Worm (Caenorhabditis elegans) whole organism, late embryonic: ENCODE results near the gene Y41G9A.17.

ENCODE experiments used
- C08G9.2 ChIP-seq: sonication (generic microtip); optimal IDR thresholded peaks from 2 replicates; lab custom pipeline; 2016; ENCODE audit warnings: mild to moderate bottlenecking, missing genetic modification characterization, moderate library complexity, missing compliant biosample characterization
- C38D4.7 ChIP-seq: fragments of 200-800 bp; sonication (Bioruptor generic); optimal IDR thresholded peaks from 2 replicates; lab custom pipeline; 2018; ENCODE audit warnings: mild to moderate bottlenecking, missing genetic modification characterization, moderate library complexity, missing compliant biosample characterization
- F13H6.1 ChIP-seq: sonication (generic microtip); optimal IDR thresholded peaks from 2 replicates; lab custom pipeline; 2016; ENCODE audit warnings: missing genetic modification characterization, missing compliant biosample characterization
- K02D7.2 ChIP-seq: sonication (generic microtip); optimal IDR thresholded peaks from 2 replicates; lab custom pipeline; 2017; ENCODE audit warnings: mild to moderate bottlenecking, missing genetic modification characterization, missing compliant biosample characterization
- ama-1 ChIP-seq: fragments of 150-350 bp; optimal IDR thresholded peaks from 2 replicates; lab custom pipeline; 2014
- ceh-18 ChIP-seq: sonication (generic microtip); optimal IDR thresholded peaks from 2 replicates; lab custom pipeline; 2016; ENCODE audit warnings: missing genetic modification characterization, missing compliant biosample characterization
- ceh-19 ChIP-seq: fragments of 200-800 bp; sonication (Bioruptor generic); optimal IDR thresholded peaks from 2 replicates; lab custom pipeline; 2018; ENCODE audit warnings: mild to moderate bottlenecking, missing genetic modification characterization, missing compliant biosample characterization
- ceh-22 ChIP-seq: sonication (generic microtip); optimal IDR thresholded peaks from 2 replicates; lab custom pipeline; 2017; ENCODE audit warnings: missing biosample characterization, missing genetic modification characterization
- ceh-34 ChIP-seq: sonication (generic microtip); optimal IDR thresholded peaks from 2 replicates; lab custom pipeline; 2016; ENCODE audit warnings: mild to moderate bottlenecking, missing genetic modification characterization, missing compliant biosample characterization
- ceh-45 ChIP-seq: fragments of 200-800 bp; sonication (Bioruptor generic); IDR thresholded peaks from 2 replicates; pipeline ENCODE4 v1.3.6; 2022; ENCODE audit warnings: missing genetic modification reagents, missing genetic modification characterization, missing compliant biosample characterization
- ceh-9 ChIP-seq: sonication (generic microtip); optimal IDR thresholded peaks from 2 replicates; lab custom pipeline; 2016; ENCODE audit warnings: mild to moderate bottlenecking, missing genetic modification characterization, inconsistent platforms, missing compliant biosample characterization
- dmd-4 ChIP-seq: sonication (generic microtip); optimal IDR thresholded peaks from 2 replicates; lab custom pipeline; 2016; ENCODE audit warnings: borderline replicate concordance, missing genetic modification characterization, missing compliant biosample characterization
- elt-2 ChIP-seq: sonication (generic microtip); optimal IDR thresholded peaks from 2 replicates; lab custom pipeline; 2016; ENCODE audit warnings: missing genetic modification reagents, missing genetic modification characterization, missing compliant biosample characterization
- elt-4 ChIP-seq: sonication (generic microtip); optimal IDR thresholded peaks from 2 replicates; lab custom pipeline; 2016; ENCODE audit warnings: missing genetic modification characterization, missing compliant biosample characterization
- eyg-1 ChIP-seq: sonication (generic microtip); optimal IDR thresholded peaks from 2 replicates; lab custom pipeline; 2016; ENCODE audit warnings: missing genotype, missing genetic modification characterization, missing compliant biosample characterization
- fkh-10 ChIP-seq: fragments of 150-350 bp; optimal IDR thresholded peaks from 2 replicates; lab custom pipeline; 2014; ENCODE audit warnings: missing biosample characterization, missing genetic modification reagents, missing genetic modification characterization
- hlh-13 ChIP-seq: fragments of 200-800 bp; sonication (Bioruptor generic); optimal IDR thresholded peaks from 2 replicates; lab custom pipeline; 2018; ENCODE audit warnings: mild to moderate bottlenecking, missing genetic modification characterization, missing compliant biosample characterization
- hlh-30 ChIP-seq: sonication (generic microtip); optimal IDR thresholded peaks from 2 replicates; lab custom pipeline; 2017; ENCODE audit warnings: antibody characterized with exemption, missing genetic modification characterization, missing compliant biosample characterization; ENCODE audit not compliant: insufficient read depth
- hlh-6 ChIP-seq: sonication (generic microtip); optimal IDR thresholded peaks from 2 replicates; lab custom pipeline; 2016; ENCODE audit warnings: missing genotype, missing genetic modification characterization, missing compliant biosample characterization
- madf-2 ChIP-seq: sonication (generic microtip); optimal IDR thresholded peaks from 2 replicates; lab custom pipeline; 2017; ENCODE audit warnings: missing genetic modification characterization, missing compliant biosample characterization
- mec-3 ChIP-seq: sonication (generic microtip); optimal IDR thresholded peaks from 2 replicates; lab custom pipeline; 2016; ENCODE audit warnings: borderline replicate concordance, missing genetic modification characterization, missing compliant biosample characterization
- npax-4 ChIP-seq: sonication (generic microtip); optimal IDR thresholded peaks from 2 replicates; lab custom pipeline; 2016; ENCODE audit warnings: missing genetic modification characterization, missing compliant biosample characterization
- odd-2 ChIP-seq: sonication (generic microtip); optimal IDR thresholded peaks from 2 replicates; lab custom pipeline; 2017; ENCODE audit warnings: antibody characterized with exemption, mild to moderate bottlenecking, missing genetic modification characterization, missing compliant biosample characterization
- pag-3 ChIP-seq: sonication (generic microtip); optimal IDR thresholded peaks from 2 replicates; lab custom pipeline; 2016; ENCODE audit warnings: missing compliant biosample characterization, missing genetic modification characterization, borderline replicate concordance
- pat-9 ChIP-seq: fragments of 200-800 bp; sonication (Bioruptor generic); optimal IDR thresholded peaks from 2 replicates; lab custom pipeline; 2018; ENCODE audit warnings: mild to moderate bottlenecking, missing genetic modification characterization, moderate library complexity, missing compliant biosample characterization
- pax-1 ChIP-seq: fragments of 150-350 bp; optimal IDR thresholded peaks from 2 replicates; lab custom pipeline; 2014; ENCODE audit warnings: missing biosample characterization, missing genetic modification characterization
- ref-2 ChIP-seq: sonication (generic microtip); optimal IDR thresholded peaks from 2 replicates; lab custom pipeline; 2016; ENCODE audit warnings: missing genetic modification characterization, missing compliant biosample characterization
- rnt-1 ChIP-seq: sonication (generic microtip); optimal IDR thresholded peaks from 2 replicates; lab custom pipeline; 2016; ENCODE audit warnings: missing genetic modification characterization, missing compliant biosample characterization
- sdc-2 ChIP-seq: sonication (generic microtip); optimal IDR thresholded peaks from 2 replicates; lab custom pipeline; 2016; ENCODE audit warnings: missing genotype, missing genetic modification characterization, missing compliant biosample characterization
- syd-9 ChIP-seq: sonication (generic microtip); optimal IDR thresholded peaks from 2 replicates; lab custom pipeline; 2016; ENCODE audit warnings: mild to moderate bottlenecking, missing genetic modification characterization, moderate library complexity, missing compliant biosample characterization
- tbx-2 ChIP-seq: sonication (generic microtip); optimal IDR thresholded peaks from 2 replicates; lab custom pipeline; 2016; ENCODE audit warnings: missing genetic modification characterization, missing compliant biosample characterization
- tbx-7 ChIP-seq: sonication (generic microtip); optimal IDR thresholded peaks from 2 replicates; lab custom pipeline; 2016; ENCODE audit warnings: missing genotype, missing genetic modification characterization, missing compliant biosample characterization
- unc-3 ChIP-seq, 2 experiments: fragments of 200-800 bp in 1 of 2; sonication (Bioruptor generic) in 1 of 2; sonication (generic microtip) in 1 of 2; conservative IDR thresholded peaks in 1 of 2; optimal IDR thresholded peaks in 1 of 2; 2 replicates each; pipeline versions ENCODE4 v1.3.6 to Lab custom; 2016 to 2022; ENCODE audit warnings: missing compliant biosample characterization in 2 of 2, missing genetic modification characterization in 2 of 2, missing genetic modification reagents in 1 of 2
- unc-55 ChIP-seq: sonication (generic microtip); optimal IDR thresholded peaks from 2 replicates; lab custom pipeline; 2017; ENCODE audit warnings: missing biosample characterization, missing genetic modification reagents, missing genetic modification characterization
- unc-86 ChIP-seq: sonication (generic microtip); optimal IDR thresholded peaks from 2 replicates; lab custom pipeline; 2016; ENCODE audit warnings: missing genetic modification characterization, missing compliant biosample characterization
- zip-5 ChIP-seq: sonication (generic microtip); optimal IDR thresholded peaks from 2 replicates; lab custom pipeline; 2016; ENCODE audit warnings: missing genetic modification characterization, missing compliant biosample characterization

Y41G9A.17 gene

ce11 chrX:2975421-2975820, 24.1 kb downstream of the Y41G9A.17 start:
- TF ChIP-seq pag-3 (tag; lab: Kevin White, UChicago) (no peak), eyg-1 (tag; lab: Kevin White, UChicago) (no peak), ama-1 (no peak), unc-55 (peak; percentile 24)

- peak; percentile 32 for TF ChIP-seq hlh-30 (tag; lab: Kevin White, UChicago)
- no peak for TF ChIP-seq syd-9 (tag; lab: Kevin White, UChicago)
These were observed 27.1 kb downstream of the Y41G9A.17 start for ce11 chrX:2972272-2973042.

ce11 chrX:2971542-2971988, 28.0 kb downstream of the Y41G9A.17 start:
- no peak for TF ChIP-seq pax-1 (tag; lab: Kevin White, UChicago)
- peak; percentile 71 for TF ChIP-seq hlh-30 (tag; lab: Kevin White, UChicago)
- TF ChIP-seq unc-55, result peak; percentile 79
- peak; percentile 21 for TF ChIP-seq ceh-18 (tag; lab: Kevin White, UChicago)
- TF ChIP-seq, all 69 proteins: peak for 3

ce11 chrX:2970804-2971395, 28.7 kb downstream of the Y41G9A.17 start:
- no peak for TF ChIP-seq ceh-34 (tag; lab: Kevin White, UChicago)

- TF ChIP-seq madf-2 (tag; lab: Kevin White, UChicago) (no peak), hlh-6 (tag; lab: Kevin White, UChicago) (no peak), mec-3 (no peak), rnt-1 (no peak), ceh-19 (no peak), fkh-10 (no peak)
These were observed 29.3 kb downstream of the Y41G9A.17 start for ce11 chrX:2970212-2970611.

ce11 chrX:2969447-2969989, 30.0 kb downstream of the Y41G9A.17 start:
- TF ChIP-seq pat-9 (tag; lab: Kevin White, UChicago) (no peak), tbx-7 (tag; lab: Kevin White, UChicago) (no peak), ceh-45 (GFP tag; lab: Robert Waterston, UW) (no peak), ceh-22 (tag; lab: Kevin White, UChicago) (no peak), K02D7.2 (tag; lab: Kevin White, UChicago) (no peak), eyg-1 (tag; lab: Kevin White, UChicago) (no peak), zip-5 (tag; lab: Kevin White, UChicago) (no peak), sdc-2 (no peak)

ce11 chrX:2966252-2966651, 33.3 kb downstream of the Y41G9A.17 start:
- TF ChIP-seq npax-4 (tag; lab: Kevin White, UChicago) (no peak), elt-2 (tag; lab: Kevin White, UChicago) (peak; percentile 11), fkh-10 (no peak)
- TF ChIP-seq, all 69 proteins: peak for 1

ce11 chrX:2960703-2961102, 38.8 kb downstream of the Y41G9A.17 start:
- TF ChIP-seq hlh-13 (GFP tag; lab: Kevin White, UChicago) (no peak), tbx-2 (no peak), F13H6.1 (no peak), odd-2 (tag; lab: Kevin White, UChicago) (no peak), elt-4 (tag; lab: Kevin White, UChicago) (no peak), unc-3 (GFP tag; conservative IDR thresholded peaks at IDR 0.05; lab: Robert Waterston, UW) (no peak), unc-3 (tag; optimal IDR thresholded peaks at IDR 0.05; lab: Kevin White, UChicago) (no peak), C38D4.7 (GFP tag; lab: Kevin White, UChicago) (no peak), rnt-1 (no peak), ref-2 (tag; lab: Kevin White, UChicago) (no peak), ama-1 (no peak), C08G9.2 (tag; lab: Kevin White, UChicago) (no peak), fkh-10 (no peak), dmd-4 (tag; lab: Kevin White, UChicago) (no peak), ceh-9 (tag; lab: Kevin White, UChicago) (no peak), K02D7.2 (tag; lab: Kevin White, UChicago) (no peak), unc-86 (tag; lab: Kevin White, UChicago) (no peak), npax-4 (tag; lab: Kevin White, UChicago) (no peak)
